Fruit fly (Drosophila melanogaster): ENCODE measurements around the gene Plp.

The Plp gene

dm6 chr3L:15136659-15137572 is 42.4 kb upstream of the Plp start, which contains the start of gene CG12316 (continued):
- TF ChIP-seq Blimp-1 (GFP tag; optimal IDR thresholded peaks at IDR 0.05) (peak; percentile 84), CG9876 (GFP tag; optimal IDR thresholded peaks at IDR 0.05) (peak; percentile 74), so (GFP tag; IDR thresholded peaks at IDR 0.05) (peak; percentile 85), D19B (GFP tag; optimal IDR thresholded peaks at IDR 0.05) (peak; percentile 74), MTF-1 (GFP tag; optimal IDR thresholded peaks at IDR 0.05; ENCODE audit: borderline replicate concordance) (peak; percentile 78), CG18262 (tag; optimal IDR thresholded peaks at IDR 0.05) (peak; percentile 95), CG15514 (GFP tag; optimal IDR thresholded peaks at IDR 0.05) (peak; percentile 87), Hr39 (optimal IDR thresholded peaks at IDR 0.05) (no peak), CG12155 (GFP tag; optimal IDR thresholded peaks at IDR 0.05) (peak; percentile 82), NC2α (GFP tag; optimal IDR thresholded peaks at IDR 0.05) (peak; percentile 85), Xbp1 (GFP tag; optimal IDR thresholded peaks at IDR 0.05) (peak; percentile 88), CG14965 (GFP tag; optimal IDR thresholded peaks at IDR 0.05; ENCODE audit: borderline replicate concordance) (peak; percentile 56), CG2875 (GFP tag; optimal IDR thresholded peaks at IDR 0.05) (peak; percentile 89), nerfin-2 (GFP tag; IDR thresholded peaks at IDR 0.05; ENCODE audit: partially characterized antibody) (peak; percentile 67), fu2 (GFP tag; optimal IDR thresholded peaks at IDR 0.05) (peak; percentile 82), Hsf (GFP tag; optimal IDR thresholded peaks at IDR 0.05) (peak; percentile 93), CG4282 (GFP tag; optimal IDR thresholded peaks at IDR 0.05) (peak; percentile 72), CG18476 (GFP tag; optimal IDR thresholded peaks at IDR 0.05) (peak; percentile 89), gcm (GFP tag; optimal IDR thresholded peaks at IDR 0.05) (peak; percentile 97), Ada2b (GFP tag; IDR thresholded peaks at IDR 0.05) (peak; percentile 80), CG17612 (GFP tag; IDR thresholded peaks at IDR 0.05) (peak; percentile 64; the same call in 1 of the 2 replicates), tgo (GFP tag; IDR thresholded peaks at IDR 0.05) (peak; percentile 73), Ptx1 (GFP tag; IDR thresholded peaks at IDR 0.05) (peak; percentile 71), CG9817 (tag; optimal IDR thresholded peaks at IDR 0.05) (peak; percentile 87), Ravus (GFP tag; IDR thresholded peaks at IDR 0.05) (peak; percentile 42; the same call in 1 of the 2 replicates), gt (GFP tag; IDR thresholded peaks at IDR 0.05) (no peak), da (GFP tag; optimal IDR thresholded peaks at IDR 0.05) (peak; percentile 91), scrt (GFP tag; optimal IDR thresholded peaks at IDR 0.05) (peak; percentile 88), CG2712 (tag; optimal IDR thresholded peaks at IDR 0.05) (peak; percentile 95), twi (tag; optimal IDR thresholded peaks at IDR 0.05) (peak; percentile 86), zfh2 (GFP tag; optimal IDR thresholded peaks at IDR 0.05) (peak; percentile 92), HHEX (GFP tag; optimal IDR thresholded peaks at IDR 0.05) (peak; percentile 85), bigmax (GFP tag; optimal IDR thresholded peaks at IDR 0.05) (peak; percentile 52), CG6791 (GFP tag; IDR thresholded peaks at IDR 0.05; ENCODE audit: partially characterized antibody) (peak; percentile 78), CG7372 (GFP tag; IDR thresholded peaks at IDR 0.05) (peak; percentile 72), Lhr (GFP tag; optimal IDR thresholded peaks at IDR 0.05) (peak; percentile 69), Ssrp (tag; optimal IDR thresholded peaks at IDR 0.05) (peak; percentile 88), Xrp1 (GFP tag; IDR thresholded peaks at IDR 0.05) (peak; percentile 93), danr (GFP tag; IDR thresholded peaks at IDR 0.05) (peak; percentile 66; the same call in 1 of the 2 replicates), CG2199 (GFP tag; IDR thresholded peaks at IDR 0.05) (peak; percentile 82; the same call in 1 of the 3 replicates), CG3847 (GFP tag; IDR thresholded peaks at IDR 0.05) (peak; percentile 85), hth (optimal IDR thresholded peaks at IDR 0.05) (no peak), ro (GFP tag; IDR thresholded peaks at IDR 0.05) (0 out of 2 replicates have a peak, but pooled peaks have one; percentile 17), Jarid2 (GFP tag; optimal IDR thresholded peaks at IDR 0.05) (peak; percentile 72), lab (GFP tag; optimal IDR thresholded peaks at IDR 0.05) (peak; percentile 95), Awh (GFP tag; IDR thresholded peaks at IDR 0.05) (peak; percentile 85), Mad (GFP tag; optimal IDR thresholded peaks at IDR 0.05) (peak; percentile 95), ase (GFP tag; IDR thresholded peaks at IDR 0.05) (peak; percentile 43; the same call in 2 of the 3 replicates)

Measured in whole organism, embryonic.